Fruit fly (Drosophila melanogaster): ENCODE results near the gene IP3K1.

DNA sequence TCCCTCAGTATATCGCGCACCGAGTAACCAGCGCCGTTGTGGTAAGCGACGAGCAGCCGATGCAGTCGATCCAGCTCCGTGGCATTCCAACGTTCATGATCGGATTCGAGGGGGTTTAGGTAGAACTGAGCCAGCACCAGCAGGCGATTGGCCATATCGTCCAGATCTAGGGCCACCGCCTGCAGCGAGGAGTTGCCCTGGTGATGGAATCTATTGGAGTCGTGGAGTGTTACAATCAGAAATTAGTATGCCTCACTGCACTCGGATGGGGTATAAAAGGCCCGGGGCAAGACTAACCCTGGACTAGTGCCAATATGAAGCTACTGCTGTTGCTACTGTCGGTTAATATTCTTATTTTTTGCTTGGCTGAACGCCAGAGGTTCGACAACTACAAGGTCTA lies 15.4 kb upstream of the IP3K1 start, which contains the start of gene CG4017:
- TF ChIP-seq CG16779 (tag; optimal IDR thresholded peaks at IDR 0.05): no peak
- no peak for TF ChIP-seq esn (GFP tag; optimal IDR thresholded peaks at IDR 0.05)
- no peak for TF ChIP-seq ss (GFP tag; optimal IDR thresholded peaks at IDR 0.05)
- no peak for TF ChIP-seq CG6854 (GFP tag; optimal IDR thresholded peaks at IDR 0.05)
- no peak for TF ChIP-seq CG6163 (GFP tag; IDR thresholded peaks at IDR 0.05)
- no peak for TF ChIP-seq CG6808 (GFP tag; optimal IDR thresholded peaks at IDR 0.05)
- TF ChIP-seq fd59A (GFP tag; optimal IDR thresholded peaks at IDR 0.05): no peak
- TF ChIP-seq svp (GFP tag): no peak
- TF ChIP-seq CG32006 (GFP tag; optimal IDR thresholded peaks at IDR 0.05): no peak
- TF ChIP-seq cyc (GFP tag; optimal IDR thresholded peaks at IDR 0.05): no peak
- TF ChIP-seq achi (GFP tag; optimal IDR thresholded peaks at IDR 0.05): no peak
- TF ChIP-seq CG7368 (GFP tag; optimal IDR thresholded peaks at IDR 0.05): no peak
- TF ChIP-seq CG34406 (GFP tag; optimal IDR thresholded peaks at IDR 0.05): no peak
- no peak for TF ChIP-seq lz (GFP tag; optimal IDR thresholded peaks at IDR 0.05)

Data from whole organism, prepupa.